Fruit fly (Drosophila melanogaster): ENCODE results near the gene WRNexo.

Gene WRNexo

DNA sequence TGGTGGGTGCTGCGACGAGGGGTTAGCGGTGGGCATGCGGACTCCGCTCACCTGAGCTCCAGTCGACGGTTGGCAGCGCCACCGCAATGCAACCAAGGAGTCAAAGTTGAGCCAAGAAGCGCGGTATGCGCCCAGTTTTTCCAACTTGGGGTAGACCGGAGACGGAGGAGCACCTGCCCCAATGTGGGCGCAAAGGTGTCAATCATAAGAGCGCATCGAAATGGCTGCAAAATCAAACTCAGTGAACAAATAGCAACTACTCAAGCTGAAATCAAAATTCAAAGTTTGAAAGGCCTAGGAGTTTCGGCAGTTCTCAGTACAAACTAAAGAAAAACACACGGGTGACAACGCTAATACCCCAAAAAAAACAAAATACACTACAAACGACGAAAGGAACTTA is 4.3 kb downstream of the WRNexo start, which contains the start of gene hmw:
Gene hmw (plus strand): TSS at position 301 of the 400 bp plus-strand sequence.
- TF ChIP-seq h (optimal IDR thresholded peaks at IDR 0.05) (no peak), psq (optimal IDR thresholded peaks at IDR 0.05) (no peak), Myc (optimal IDR thresholded peaks at IDR 0.05) (no peak), ttk (optimal IDR thresholded peaks at IDR 0.05) (no peak), insv (optimal IDR thresholded peaks at IDR 0.05) (no peak), Sin3A (optimal IDR thresholded peaks at IDR 0.05) (no peak)

DNA sequence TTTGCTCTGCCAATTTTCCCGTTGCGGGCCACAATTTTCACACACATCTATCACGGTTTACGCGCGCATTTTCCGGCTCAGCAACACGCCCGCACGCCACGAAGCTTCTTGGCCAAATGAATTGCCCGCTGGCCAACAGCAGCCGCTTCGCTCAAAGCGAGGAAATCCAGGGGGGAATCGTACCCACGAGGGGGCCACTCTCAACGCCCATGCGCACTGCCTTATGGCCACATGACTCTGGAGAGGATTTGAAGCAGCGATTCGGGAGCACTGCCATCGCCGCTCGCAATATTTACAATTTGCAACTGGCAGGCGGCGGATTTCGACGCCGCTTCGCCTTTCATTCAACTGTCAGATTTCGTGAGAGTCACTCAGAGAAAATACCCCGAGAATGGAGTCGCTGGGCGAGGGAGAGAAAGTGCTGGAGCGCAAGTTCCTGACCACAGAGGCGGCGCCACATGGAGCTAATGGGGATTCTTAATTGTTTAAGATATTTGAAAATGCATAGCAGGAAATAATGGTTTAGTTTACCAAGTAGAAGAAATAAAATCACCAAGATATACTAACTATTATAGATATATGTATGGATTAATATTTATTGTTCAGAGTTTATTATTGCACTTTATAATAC is 5.2 kb downstream of the WRNexo start, which contains the start of gene CG15803:
Gene CG15803 (minus strand): TSS at position 99 of the 631 bp plus-strand sequence.
- TF ChIP-seq Sin3A (optimal IDR thresholded peaks at IDR 0.05), result no peak
- no peak for TF ChIP-seq ttk (optimal IDR thresholded peaks at IDR 0.05)

DNA sequence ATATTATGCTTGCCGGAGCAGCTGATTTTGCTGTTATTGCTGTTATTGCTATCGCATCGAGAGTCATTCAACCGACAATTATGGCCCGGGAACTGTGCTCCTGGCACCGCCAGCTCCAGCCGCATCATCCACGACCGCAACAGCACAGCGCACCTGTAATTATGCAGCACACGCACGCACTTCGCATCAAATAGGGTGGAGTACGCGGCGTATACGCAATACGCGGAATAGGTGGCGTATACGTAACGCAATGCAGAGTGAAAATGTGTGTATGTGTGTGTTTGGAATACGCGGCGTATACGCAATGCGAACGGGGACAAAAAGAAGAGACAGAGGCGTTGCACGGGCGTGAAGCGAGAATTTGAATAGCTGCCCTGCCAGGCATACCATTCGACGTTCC is 10.2 kb downstream of the WRNexo start:
- no peak for TF ChIP-seq insv (optimal IDR thresholded peaks at IDR 0.05)

DNA sequence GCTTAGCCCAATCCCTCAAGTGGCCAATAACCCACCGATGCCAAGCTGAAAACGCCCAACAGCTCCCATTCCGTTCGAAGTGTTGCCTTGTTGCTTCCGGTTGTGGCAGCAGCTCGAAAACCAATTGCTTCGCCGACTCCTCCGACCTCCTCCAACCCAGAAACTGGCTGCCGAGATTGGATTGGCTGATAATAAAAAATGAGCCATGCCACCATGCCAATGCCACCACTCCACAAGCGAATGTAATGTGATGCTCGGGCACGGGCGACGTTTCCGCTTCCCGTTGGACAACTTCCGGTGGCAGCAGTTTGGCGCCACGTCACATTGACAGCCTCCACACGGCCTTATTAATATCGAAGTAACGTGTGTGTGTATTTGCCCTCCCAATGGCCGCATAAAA is 27.5 kb downstream of the WRNexo start:
- TF ChIP-seq psq (optimal IDR thresholded peaks at IDR 0.05) (no peak), insv (optimal IDR thresholded peaks at IDR 0.05) (no peak), h (optimal IDR thresholded peaks at IDR 0.05) (no peak), Sin3A (optimal IDR thresholded peaks at IDR 0.05) (no peak), Myc (optimal IDR thresholded peaks at IDR 0.05) (no peak), ttk (optimal IDR thresholded peaks at IDR 0.05) (no peak)

DNA sequence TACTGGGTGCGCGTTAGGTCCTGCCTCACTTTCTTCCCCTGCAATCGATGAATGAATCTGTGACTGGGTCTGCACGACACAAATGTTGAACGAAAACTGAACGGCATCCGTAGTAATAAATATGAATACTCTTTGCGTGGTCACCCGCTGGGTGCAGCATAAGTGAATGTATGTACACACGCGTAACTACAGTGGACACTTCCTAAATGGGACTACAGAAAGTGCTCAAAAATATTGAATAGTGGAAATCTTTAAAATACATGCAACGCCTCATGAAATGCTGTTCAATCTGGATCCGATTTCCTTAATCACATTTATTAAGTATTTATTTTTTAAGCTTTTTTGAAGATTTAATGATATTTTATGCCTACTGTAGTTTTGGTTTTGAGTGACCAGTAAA is 37.1 kb downstream of the WRNexo start, which contains the start of gene naz:
Gene naz (minus strand): TSS at position 101 of the 400 bp plus-strand sequence.
- TF ChIP-seq ttk (optimal IDR thresholded peaks at IDR 0.05), result no peak
- no peak for TF ChIP-seq Myc (optimal IDR thresholded peaks at IDR 0.05)
- no peak for TF ChIP-seq Sin3A (optimal IDR thresholded peaks at IDR 0.05)
- no peak for TF ChIP-seq insv (optimal IDR thresholded peaks at IDR 0.05)
- TF ChIP-seq h (optimal IDR thresholded peaks at IDR 0.05), result no peak
- no peak for TF ChIP-seq psq (optimal IDR thresholded peaks at IDR 0.05)

DNA sequence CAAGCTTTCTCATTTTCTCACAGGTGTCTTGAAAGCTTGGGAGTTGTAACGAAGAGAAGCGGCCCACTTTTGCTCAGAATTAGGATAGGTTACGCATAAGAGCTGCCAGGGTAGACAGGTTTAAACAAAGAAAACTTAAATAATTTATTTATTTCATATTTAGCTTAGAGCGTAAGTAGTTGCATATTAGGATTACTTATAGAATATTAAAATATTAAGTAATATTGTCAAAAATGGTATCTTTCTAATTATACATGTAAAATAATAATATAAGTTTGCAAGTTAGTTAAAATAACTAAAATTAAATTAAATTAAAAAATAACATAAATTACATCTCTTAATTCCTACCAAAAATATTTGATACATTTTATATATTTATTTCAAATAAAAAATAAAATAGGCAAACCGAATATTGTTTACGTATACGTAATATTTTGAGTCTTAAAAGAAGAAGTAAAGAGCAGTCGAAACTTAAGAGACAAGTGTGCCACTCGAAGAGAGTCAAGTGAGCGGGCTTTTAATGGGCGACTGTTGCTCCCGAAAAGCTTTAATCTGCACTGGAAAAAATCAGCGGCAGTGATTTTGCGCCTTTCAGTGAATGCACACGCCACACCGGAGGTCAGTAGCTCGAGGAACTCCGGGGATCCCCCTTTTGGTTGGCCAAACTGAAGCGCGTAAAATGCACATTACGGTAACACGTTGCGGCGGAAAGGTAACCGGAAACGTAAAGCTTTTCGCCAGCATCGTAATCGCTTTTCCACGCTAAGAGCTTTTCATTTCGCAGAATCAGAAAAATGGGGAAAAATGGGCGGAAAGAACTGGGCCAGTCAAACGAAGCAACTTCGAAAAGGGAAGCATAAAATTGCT is 50.9 kb downstream of the WRNexo start:
- TF ChIP-seq psq (optimal IDR thresholded peaks at IDR 0.05) (no peak), Sin3A (optimal IDR thresholded peaks at IDR 0.05) (no peak), insv (optimal IDR thresholded peaks at IDR 0.05) (no peak), Myc (optimal IDR thresholded peaks at IDR 0.05) (no peak), ttk (optimal IDR thresholded peaks at IDR 0.05) (no peak), h (optimal IDR thresholded peaks at IDR 0.05) (no peak)

DNA sequence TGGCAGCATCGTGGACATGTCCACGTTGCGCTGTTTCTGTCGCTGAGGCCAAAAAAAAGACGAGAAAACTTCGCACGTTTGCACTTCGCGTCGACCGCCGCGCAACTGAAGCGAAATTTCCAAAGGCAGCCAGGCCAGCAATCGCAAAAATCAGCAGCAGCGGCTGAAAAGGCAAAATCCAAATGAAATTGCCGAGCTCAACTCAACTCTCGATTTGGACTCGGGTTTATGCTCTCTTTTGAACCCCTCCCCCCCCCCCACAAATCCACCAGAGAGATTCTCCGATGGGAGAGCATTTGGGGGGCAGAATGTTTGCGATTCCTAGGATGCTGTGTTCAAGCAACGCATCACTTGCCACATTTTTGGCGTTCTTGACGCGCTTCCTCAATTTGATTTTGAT is 51.6 kb downstream of the WRNexo start, which contains the start of gene PKD:
Gene PKD (minus strand): TSS at position 88 of the 400 bp plus-strand sequence.
- TF ChIP-seq ttk (optimal IDR thresholded peaks at IDR 0.05) (no peak), Myc (optimal IDR thresholded peaks at IDR 0.05) (no peak), Sin3A (optimal IDR thresholded peaks at IDR 0.05) (no peak), psq (optimal IDR thresholded peaks at IDR 0.05) (no peak), h (optimal IDR thresholded peaks at IDR 0.05) (no peak), insv (optimal IDR thresholded peaks at IDR 0.05) (no peak)
